Worm (Caenorhabditis elegans): ENCODE measurements around the gene R07G3.8.
A peak's percentile ranks its signal among the peaks of the same experiment; 100 is the strongest.

DNA sequence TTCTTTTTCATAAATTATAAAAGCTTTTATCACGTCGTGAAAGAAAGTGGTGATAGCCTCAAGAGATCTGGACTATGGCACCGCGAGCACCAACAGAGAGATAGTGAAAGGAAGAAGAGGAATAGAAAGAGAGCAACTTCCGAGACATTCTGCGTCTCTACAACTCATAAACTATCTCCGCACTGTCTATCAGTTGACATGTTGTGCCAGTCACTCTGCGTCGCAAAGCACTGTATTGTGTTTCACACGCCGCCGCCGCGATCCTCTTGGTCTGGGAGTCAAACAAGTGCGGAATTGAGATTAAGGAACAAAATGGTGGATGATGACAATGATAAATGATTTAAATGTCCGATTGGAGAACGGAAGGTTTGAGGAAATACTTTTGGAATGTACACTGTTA, 3.2 kb upstream of the R07G3.8 start:
- no peak for TF ChIP-seq Y75B8A.6 (GFP tag; IDR thresholded peaks at IDR 0.05)
- TF ChIP-seq unc-39 (tag; optimal IDR thresholded peaks at IDR 0.05) = no peak
- TF ChIP-seq ama-1 (optimal IDR thresholded peaks at IDR 0.05) = no peak
- no peak for TF ChIP-seq nhr-11 (tag; optimal IDR thresholded peaks at IDR 0.05)
- peak in 1 of 2 experiments; percentile 96 for TF ChIP-seq unc-62 (GFP tag; optimal IDR thresholded peaks at IDR 0.05 in 1 of 2)
- TF ChIP-seq unc-62 (tag; optimal IDR thresholded peaks at IDR 0.05) = no peak
- no peak for TF ChIP-seq ceh-82 (tag; optimal IDR thresholded peaks at IDR 0.05)
- TF ChIP-seq ces-1 (GFP tag; optimal IDR thresholded peaks at IDR 0.05) = no peak
- no peak for TF ChIP-seq lin-39 (tag; optimal IDR thresholded peaks at IDR 0.05)
